Fruit fly (Drosophila melanogaster): ENCODE data around the gene CG14020.
A peak's percentile ranks its signal among the peaks of the same experiment; 100 is the strongest.

- TF ChIP-seq Pif1B (GFP tag; optimal IDR thresholded peaks at IDR 0.05) = no peak
- TF ChIP-seq CG17806 (tag; optimal IDR thresholded peaks at IDR 0.05) = no peak
- no peak for TF ChIP-seq D1 (tag; optimal IDR thresholded peaks at IDR 0.05)
- TF ChIP-seq rn (GFP tag; IDR thresholded peaks at IDR 0.05) = peak; percentile 65; the same call in 1 of the 2 replicates
- peak; percentile 68 for TF ChIP-seq Ets98B (GFP tag; IDR thresholded peaks at IDR 0.05)
- no peak for TF ChIP-seq CG15710 (tag; optimal IDR thresholded peaks at IDR 0.05)
- TF ChIP-seq EcR (GFP tag; optimal IDR thresholded peaks at IDR 0.05) = no peak
Observed at dm6 chr2L:5476699-5477098, 40.8 kb upstream of the CG14020 start.
